Worm (Caenorhabditis elegans): ENCODE data around the gene hex-1.
A peak's percentile ranks its signal among the peaks of the same experiment; 100 is the strongest.

hex-1 gene

DNA sequence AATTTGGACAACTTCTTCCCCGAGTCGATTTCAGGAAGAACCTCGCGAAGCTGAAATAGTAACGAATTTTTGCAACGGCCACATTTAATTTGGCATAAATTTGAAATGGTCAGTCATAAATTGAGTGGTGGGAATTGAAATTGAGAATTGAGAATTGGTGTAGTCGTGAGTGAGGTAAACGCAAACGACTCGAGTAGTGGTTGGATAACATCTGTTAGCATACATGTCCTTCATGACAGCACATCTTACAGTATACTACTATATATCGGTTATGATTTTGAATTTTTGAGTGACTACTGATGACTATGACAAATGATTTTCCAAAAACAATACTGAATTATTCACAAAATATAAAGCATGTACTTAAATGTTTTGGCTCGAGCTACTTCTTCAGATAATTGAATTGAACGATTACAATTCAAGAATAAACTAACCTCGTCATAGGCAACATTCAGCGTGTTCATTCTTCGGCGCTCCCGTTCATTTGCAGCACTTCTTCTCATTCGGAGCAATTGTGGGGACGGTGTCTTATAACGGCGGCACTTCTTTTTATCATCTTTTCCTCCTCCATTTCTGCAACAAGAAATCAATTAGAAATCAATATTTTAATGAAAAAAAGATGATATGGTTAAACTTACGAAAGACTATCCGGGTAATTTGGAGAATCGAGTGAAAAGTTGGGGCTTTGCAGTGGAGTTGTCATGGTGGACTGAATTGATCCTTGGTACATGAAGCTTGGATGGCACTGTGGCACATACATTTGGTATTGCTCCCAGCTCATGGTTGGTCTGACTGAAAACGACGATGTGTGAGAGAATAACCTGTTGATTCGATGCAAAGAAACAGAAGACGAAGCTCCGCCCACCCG, 8.6 kb downstream of the hex-1 start, which contains the start of gene lin-32:
Gene lin-32, minus strand, starts transcription at position 818 of the 868 bp plus-strand sequence.
- peak in 1 of 2 experiments; percentile 65 for TF ChIP-seq ztf-11 (tag; optimal IDR thresholded peaks at IDR 0.05)
- TF ChIP-seq tbx-2 (tag; optimal IDR thresholded peaks at IDR 0.05): peak; percentile 1
- no peak for TF ChIP-seq tlp-1 (tag; optimal IDR thresholded peaks at IDR 0.05)

DNA sequence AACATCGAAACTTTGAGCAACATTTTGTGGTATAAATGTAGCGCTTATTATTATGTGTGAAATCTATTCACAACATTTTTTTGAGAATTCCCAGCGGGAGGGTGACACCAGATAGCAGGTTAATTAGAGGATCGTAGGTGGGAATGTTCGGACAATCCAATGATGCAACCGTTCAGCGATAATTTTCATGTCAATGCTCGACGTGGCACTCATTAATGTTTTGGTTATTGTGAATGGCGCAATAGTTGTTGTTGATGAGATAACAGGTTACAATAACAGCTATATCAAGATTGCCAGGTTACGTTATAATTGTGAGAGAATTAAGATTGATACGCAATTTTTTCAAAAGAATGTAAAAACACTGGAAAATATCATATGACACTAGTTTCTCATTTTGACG, 10.4 kb downstream of the hex-1 start:
- TF ChIP-seq tbx-2 (tag; optimal IDR thresholded peaks at IDR 0.05) (no peak), ztf-4 (tag; optimal IDR thresholded peaks at IDR 0.05) (no peak), C34B4.2 (tag; optimal IDR thresholded peaks at IDR 0.05) (no peak), Y116A8C.19 (tag; optimal IDR thresholded peaks at IDR 0.05; ENCODE audit: borderline replicate concordance) (no peak), sup-37 (GFP tag; optimal IDR thresholded peaks at IDR 0.05) (no peak), lsy-2 (tag; optimal IDR thresholded peaks at IDR 0.05) (no peak), zip-4 (GFP tag; optimal IDR thresholded peaks at IDR 0.05) (no peak), nhr-85 (tag) (no peak), lin-15B (tag; optimal IDR thresholded peaks at IDR 0.05) (no peak), nhr-11 (tag; optimal IDR thresholded peaks at IDR 0.05) (no peak), unc-86 (tag; optimal IDR thresholded peaks at IDR 0.05) (no peak), jun-1 (tag; optimal IDR thresholded peaks at IDR 0.05) (no peak)

DNA sequence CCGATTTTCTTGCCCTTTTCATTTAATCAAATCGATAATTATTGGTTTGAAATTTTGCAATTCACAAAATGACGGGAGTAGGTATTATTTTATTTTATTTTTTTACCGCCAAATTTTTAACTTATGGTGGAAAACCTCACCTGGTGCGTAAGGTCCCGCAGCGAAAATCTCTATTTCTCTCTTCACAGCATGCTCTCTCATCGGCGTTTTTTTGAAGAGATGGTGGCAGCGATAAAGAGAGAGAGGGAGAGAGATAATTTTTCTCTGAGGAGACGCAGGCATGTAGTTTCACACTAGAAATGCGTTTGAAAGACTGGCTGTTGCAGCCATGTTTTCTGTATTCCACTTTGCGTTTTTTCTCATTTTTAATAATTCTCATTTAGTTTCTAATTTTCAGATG, 13.0 kb downstream of the hex-1 start, which contains the start of gene T14F9.2:
Gene T14F9.2, plus strand, starts transcription at position 396 of the 400 bp plus-strand sequence.
- TF ChIP-seq sptf-1 (tag; optimal IDR thresholded peaks at IDR 0.05) (no peak), lsy-2 (tag; optimal IDR thresholded peaks at IDR 0.05) (peak; percentile 71 to 79), alr-1 (tag; optimal IDR thresholded peaks at IDR 0.05; ENCODE audit: borderline replicate concordance) (no peak), sox-4 (tag; optimal IDR thresholded peaks at IDR 0.05) (no peak), efl-3 (GFP tag; optimal IDR thresholded peaks at IDR 0.05) (no peak), elt-3 (tag; optimal IDR thresholded peaks at IDR 0.05) (no peak), grh-1 (GFP tag; IDR thresholded peaks at IDR 0.05) (no peak), aha-1 (tag; optimal IDR thresholded peaks at IDR 0.05) (no peak), nhr-237 (tag; optimal IDR thresholded peaks at IDR 0.05) (no peak), nhr-19 (GFP tag; conservative IDR thresholded peaks at IDR 0.05) (no peak; the same call in 1 of the 2 replicates), aly-2 (tag; optimal IDR thresholded peaks at IDR 0.05) (no peak), lin-13 (GFP tag; optimal IDR thresholded peaks at IDR 0.05) (no peak), mab-9 (GFP tag; IDR thresholded peaks at IDR 0.05) (no peak), fkh-10 (GFP tag; optimal IDR thresholded peaks at IDR 0.05) (no peak), C34B4.2 (tag; optimal IDR thresholded peaks at IDR 0.05) (no peak), efl-1 (optimal IDR thresholded peaks at IDR 0.05) (peak; percentile 44 to 61), efl-1 (GFP tag; optimal IDR thresholded peaks at IDR 0.05 in 1 of 2) (peak; percentile 39 to 75), Y116A8C.19 (tag; optimal IDR thresholded peaks at IDR 0.05; ENCODE audit: borderline replicate concordance) (no peak), mdl-1 (tag; optimal IDR thresholded peaks at IDR 0.05) (peak in 1 of 2 experiments; percentile 28), dsc-1 (tag; optimal IDR thresholded peaks at IDR 0.05) (no peak), unc-30 (tag; optimal IDR thresholded peaks at IDR 0.05) (no peak), sup-37 (GFP tag; optimal IDR thresholded peaks at IDR 0.05) (no peak), lin-14 (GFP tag; optimal IDR thresholded peaks at IDR 0.05) (no peak), ztf-4 (tag; optimal IDR thresholded peaks at IDR 0.05) (no peak), nhr-71 (tag; optimal IDR thresholded peaks at IDR 0.05) (peak; percentile 69), ceh-88 (GFP tag; IDR thresholded peaks at IDR 0.05) (no peak), lin-15B (tag; optimal IDR thresholded peaks at IDR 0.05) (no peak), nhr-76 (tag; optimal IDR thresholded peaks at IDR 0.05) (no peak), nhr-11 (tag; optimal IDR thresholded peaks at IDR 0.05) (no peak), nhr-47 (tag; optimal IDR thresholded peaks at IDR 0.05) (peak; percentile 62), zag-1 (tag; optimal IDR thresholded peaks at IDR 0.05) (no peak), pag-3 (tag; optimal IDR thresholded peaks at IDR 0.05; ENCODE audit: borderline replicate concordance, insufficient read depth) (peak; percentile 55), ceh-63 (GFP tag; optimal IDR thresholded peaks at IDR 0.05) (no peak), hlh-4 (tag; optimal IDR thresholded peaks at IDR 0.05) (no peak), fkh-4 (tag; optimal IDR thresholded peaks at IDR 0.05; ENCODE audit: borderline replicate concordance) (no peak), ceh-8 (GFP tag; optimal IDR thresholded peaks at IDR 0.05) (no peak), dpl-1 (GFP tag; optimal IDR thresholded peaks at IDR 0.05) (peak; percentile 41 to 56 (median 52)), ces-1 (GFP tag; optimal IDR thresholded peaks at IDR 0.05) (no peak), mef-2 (tag; optimal IDR thresholded peaks at IDR 0.05) (no peak)
